Worm (Caenorhabditis elegans): ENCODE data around the gene cpt-5.

- TF ChIP-seq ama-1 (optimal IDR thresholded peaks at IDR 0.05) (no peak), sea-1 (GFP tag; conservative IDR thresholded peaks at IDR 0.05) (no peak), hmg-4 (GFP tag; optimal IDR thresholded peaks at IDR 0.05) (no peak), hnd-1 (tag; optimal IDR thresholded peaks at IDR 0.05) (no peak), pes-1 (GFP tag; IDR thresholded peaks at IDR 0.05) (no peak), hmbx-1 (tag; optimal IDR thresholded peaks at IDR 0.05) (no peak), aly-1 (tag; optimal IDR thresholded peaks at IDR 0.05) (no peak), tbx-11 (GFP tag; IDR thresholded peaks at IDR 0.05) (no peak), tbx-37 (GFP tag; conservative IDR thresholded peaks at IDR 0.05) (no peak), ets-7 (tag; optimal IDR thresholded peaks at IDR 0.05) (no peak), B0310.2 (tag; optimal IDR thresholded peaks at IDR 0.05) (no peak), flt-1 (GFP tag; IDR thresholded peaks at IDR 0.05) (no peak), F13C5.2 (tag; optimal IDR thresholded peaks at IDR 0.05) (no peak), ceh-36 (tag; optimal IDR thresholded peaks at IDR 0.05) (no peak)
Observed at ce11 chrV:13848379-13848778, 24.6 kb upstream of the cpt-5 start, which contains the start of gene srx-133.
